Worm (Caenorhabditis elegans) whole organism, L4/young adult: ENCODE results near the gene nhr-273.

Source experiments
- W03F9.2 ChIP-seq: fragments of 150-350 bp; optimal IDR thresholded peaks from 2 replicates; lab custom pipeline; 2014; ENCODE audit warnings: missing biosample characterization, missing genetic modification characterization
- dao-5 ChIP-seq: sonication (generic microtip); optimal IDR thresholded peaks from 2 replicates; lab custom pipeline; 2016; ENCODE audit warnings: missing genotype, missing genetic modification characterization, moderate library complexity, missing compliant biosample characterization
- him-1 ChIP-seq: sonication (generic microtip); optimal IDR thresholded peaks from 2 replicates; lab custom pipeline; 2016; ENCODE audit warnings: missing genotype, missing genetic modification reagents, missing genetic modification characterization, missing compliant biosample characterization

The nhr-273 gene

ce11 chrII:4435134-4435533 is at the start of gene nhr-273:
TSS of gene nhr-273 (plus strand) at chrII:4435300.
- TF ChIP-seq W03F9.2 (tag; lab: Kevin White, UChicago), result no peak
- no peak for TF ChIP-seq him-1 (tag; lab: Kevin White, UChicago)
- no peak for TF ChIP-seq dao-5

ce11 chrII:4391072-4391471 is 44.0 kb upstream of the nhr-273 start:
- no peak for TF ChIP-seq him-1 (tag; lab: Kevin White, UChicago)
- no peak for TF ChIP-seq W03F9.2 (tag; lab: Kevin White, UChicago)
- TF ChIP-seq dao-5, result no peak

ce11 chrII:4392526-4393057 is 42.5 kb upstream of the nhr-273 start, which contains the start of gene mlt-7:
TSS of gene mlt-7 (plus strand) at chrII:4393007.
- TF ChIP-seq W03F9.2 (tag; lab: Kevin White, UChicago) (no peak), him-1 (tag; lab: Kevin White, UChicago) (no peak), dao-5 (no peak)

ce11 chrII:4394438-4394837 is 40.7 kb upstream of the nhr-273 start:
- no peak for TF ChIP-seq dao-5

ce11 chrII:4405358-4405757 is 29.7 kb upstream of the nhr-273 start, which contains the start of gene ZK430.5:
TSS of gene ZK430.5 (plus strand) at chrII:4405658.
- TF ChIP-seq dao-5, result no peak
- no peak for TF ChIP-seq him-1 (tag; lab: Kevin White, UChicago)
- TF ChIP-seq W03F9.2 (tag; lab: Kevin White, UChicago), result no peak

- no peak for TF ChIP-seq dao-5
- no peak for TF ChIP-seq him-1 (tag; lab: Kevin White, UChicago)
- no peak for TF ChIP-seq W03F9.2 (tag; lab: Kevin White, UChicago)
These were observed 25.4 kb upstream of the nhr-273 start for ce11 chrII:4409650-4410049.

ce11 chrII:4417333-4417732 is 17.8 kb upstream of the nhr-273 start, which contains the start of gene sod-5:
TSS of gene sod-5 (plus strand) at chrII:4417633.
- TF ChIP-seq dao-5 (no peak), him-1 (tag; lab: Kevin White, UChicago) (no peak), W03F9.2 (tag; lab: Kevin White, UChicago) (no peak)

- TF ChIP-seq dao-5, result no peak
- TF ChIP-seq W03F9.2 (tag; lab: Kevin White, UChicago), result no peak
- TF ChIP-seq him-1 (tag; lab: Kevin White, UChicago), result no peak
These were observed 15.1 kb upstream of the nhr-273 start, which contains the start of gene bpnt-1 for ce11 chrII:4419956-4420355. TSS of gene bpnt-1 (plus strand) at chrII:4420256.

ce11 chrII:4424807-4425206 is 10.3 kb upstream of the nhr-273 start, which contains the start of the genes dcaf-13 and toe-1:
TSS of gene dcaf-13 (minus strand) at chrII:4424902.
TSS of gene toe-1 (plus strand) at chrII:4425167.
- TF ChIP-seq dao-5, result no peak
- TF ChIP-seq W03F9.2 (tag; lab: Kevin White, UChicago), result peak; percentile 30
- TF ChIP-seq him-1 (tag; lab: Kevin White, UChicago), result no peak

- TF ChIP-seq dao-5 (no peak), W03F9.2 (tag; lab: Kevin White, UChicago) (no peak), him-1 (tag; lab: Kevin White, UChicago) (no peak)
These were observed 7.0 kb upstream of the nhr-273 start for ce11 chrII:4428121-4428520.

- no peak for TF ChIP-seq him-1 (tag; lab: Kevin White, UChicago)
- no peak for TF ChIP-seq W03F9.2 (tag; lab: Kevin White, UChicago)
- TF ChIP-seq dao-5, result no peak
These were observed 2.0 kb upstream of the nhr-273 start, which contains the start of gene nhr-109 for ce11 chrII:4433146-4433545. TSS of gene nhr-109 (plus strand) at chrII:4433367.

ce11 chrII:4434278-4434677 is 822 bp upstream of the nhr-273 start:
- no peak for TF ChIP-seq dao-5
- no peak for TF ChIP-seq him-1 (tag; lab: Kevin White, UChicago)
- no peak for TF ChIP-seq W03F9.2 (tag; lab: Kevin White, UChicago)

- TF ChIP-seq W03F9.2 (tag; lab: Kevin White, UChicago), result no peak
- TF ChIP-seq dao-5, result no peak
- TF ChIP-seq him-1 (tag; lab: Kevin White, UChicago), result no peak
These were observed 3.5 kb downstream of the nhr-273 start, which contains the start of gene nhr-16 for ce11 chrII:4438601-4439000. TSS of gene nhr-16 (plus strand) at chrII:4438805.

- TF ChIP-seq dao-5, result no peak
These were observed 6.2 kb downstream of the nhr-273 start for ce11 chrII:4441278-4441677.

ce11 chrII:4444811-4445210 is 9.7 kb downstream of the nhr-273 start:
- no peak for TF ChIP-seq him-1 (tag; lab: Kevin White, UChicago)
- TF ChIP-seq dao-5, result no peak
- no peak for TF ChIP-seq W03F9.2 (tag; lab: Kevin White, UChicago)
